Worm (Caenorhabditis elegans) whole organism, young adult: ENCODE data around the gene nep-17.

Experiments
- C17E4.6 ChIP-seq: fragments of 200-800 bp; sonication (Bioruptor generic); IDR thresholded peaks from 2 replicates; pipeline ENCODE4 v1.3.6; 2022; ENCODE audit warnings: missing genetic modification reagents, missing genetic modification characterization, missing compliant biosample characterization
- F23B12.7 ChIP-seq: sonication (generic microtip); optimal IDR thresholded peaks from 2 replicates; lab custom pipeline; 2017; ENCODE audit warnings: missing genetic modification characterization, mild to moderate bottlenecking, missing compliant biosample characterization, antibody characterized with exemption, moderate library complexity; ENCODE audit not compliant: insufficient read depth
- F33H1.4 ChIP-seq: fragments of 200-800 bp; sonication (Bioruptor generic); IDR thresholded peaks from 2 replicates; pipeline ENCODE4 v1.3.6; 2022; ENCODE audit warnings: missing genetic modification reagents, missing genetic modification characterization, missing compliant biosample characterization
- F39B2.1 ChIP-seq: fragments of 200-800 bp; sonication (Bioruptor generic); IDR thresholded peaks from 2 replicates; pipeline ENCODE4 v1.3.6; 2022; ENCODE audit warnings: missing genetic modification reagents, missing genetic modification characterization, missing compliant biosample characterization
- F55B11.4 ChIP-seq: sonication (generic microtip); optimal IDR thresholded peaks from 2 replicates; lab custom pipeline; 2016; ENCODE audit warnings: missing compliant biosample characterization, missing genetic modification characterization, borderline replicate concordance; ENCODE audit not compliant: insufficient read depth
- F57A8.1 ChIP-seq: fragments of 200-800 bp; sonication (Bioruptor generic); optimal IDR thresholded peaks from 2 replicates; lab custom pipeline; 2018; ENCODE audit warnings: mild to moderate bottlenecking, missing genetic modification characterization, moderate library complexity, missing compliant biosample characterization
- Y53F4B.3 ChIP-seq: fragments of 200-800 bp; sonication (Bioruptor generic); IDR thresholded peaks from 2 replicates; pipeline ENCODE4 v1.3.6; 2022; ENCODE audit warnings: missing genetic modification reagents, missing genetic modification characterization, missing compliant biosample characterization
- Y53G8AR.9 ChIP-seq: fragments of 200-800 bp; sonication (Bioruptor generic); conservative IDR thresholded peaks from 2 replicates; pipeline ENCODE4 v1.3.6; 2022; ENCODE audit warnings: missing genetic modification reagents, missing genetic modification characterization, missing compliant biosample characterization
- Y95B8A.8 ChIP-seq: fragments of 200-800 bp; sonication (Bioruptor generic); IDR thresholded peaks from 2 replicates; pipeline ENCODE4 v1.3.6; 2022; ENCODE audit warnings: missing genetic modification reagents, missing genetic modification characterization, missing compliant biosample characterization
- aptf-3 ChIP-seq: fragments of 200-800 bp; sonication (Bioruptor generic); IDR thresholded peaks from 2 replicates; pipeline ENCODE4 v1.3.6; 2022; ENCODE audit warnings: missing genetic modification characterization, missing compliant biosample characterization
- atf-7 ChIP-seq: sonication (generic microtip); optimal IDR thresholded peaks from 2 replicates; lab custom pipeline; 2017; ENCODE audit warnings: mild to moderate bottlenecking, missing genetic modification characterization, missing compliant biosample characterization
- athp-1 ChIP-seq: sonication (generic microtip); optimal IDR thresholded peaks from 2 replicates; lab custom pipeline; 2017; ENCODE audit warnings: mild to moderate bottlenecking, missing genetic modification characterization, missing compliant biosample characterization
- attf-5 ChIP-seq: fragments of 200-800 bp; sonication (Bioruptor generic); optimal IDR thresholded peaks from 2 replicates; lab custom pipeline; 2018; ENCODE audit warnings: mild to moderate bottlenecking, missing genetic modification characterization, missing compliant biosample characterization
- ccch-3 ChIP-seq: fragments of 200-800 bp; sonication (Bioruptor generic); optimal IDR thresholded peaks from 2 replicates; lab custom pipeline; 2018; ENCODE audit warnings: mild to moderate bottlenecking, missing genetic modification characterization, missing compliant biosample characterization
- cebp-1 ChIP-seq, 2 experiments: fragments of 200-800 bp in 1 of 2; sonication (Bioruptor generic) in 1 of 2; sonication (generic microtip) in 1 of 2; IDR thresholded peaks in 1 of 2; optimal IDR thresholded peaks in 1 of 2; 2 replicates each; pipeline versions ENCODE4 v1.3.6 to Lab custom; 2017 to 2022; ENCODE audit warnings: missing compliant biosample characterization in 2 of 2, missing genetic modification characterization in 2 of 2, mild to moderate bottlenecking in 1 of 2, missing genetic modification reagents in 1 of 2, moderate library complexity in 1 of 2
- ceh-100 ChIP-seq: fragments of 200-800 bp; sonication (Bioruptor generic); IDR thresholded peaks from 2 replicates; pipeline ENCODE4 v1.3.6; 2022; ENCODE audit warnings: missing genetic modification reagents, missing genetic modification characterization, missing compliant biosample characterization
- ceh-27 ChIP-seq: fragments of 200-800 bp; sonication (Bioruptor generic); optimal IDR thresholded peaks from 2 replicates; lab custom pipeline; 2018; ENCODE audit warnings: mild to moderate bottlenecking, missing genetic modification characterization, moderate library complexity, missing compliant biosample characterization
- ceh-58 ChIP-seq: fragments of 200-800 bp; sonication (Bioruptor generic); IDR thresholded peaks from 2 replicates; pipeline ENCODE4 v1.3.6; 2022; ENCODE audit warnings: missing genetic modification characterization, missing compliant biosample characterization
- chd-7 ChIP-seq: sonication (generic microtip); optimal IDR thresholded peaks from 2 replicates; lab custom pipeline; 2016; ENCODE audit warnings: mild to moderate bottlenecking, missing genetic modification characterization, moderate library complexity, missing compliant biosample characterization
- efl-1 ChIP-seq: fragments of 150-350 bp; optimal IDR thresholded peaks from 2 replicates; lab custom pipeline; 2014; ENCODE audit warnings: missing biosample characterization, missing genetic modification reagents, missing genetic modification characterization
- egrh-3 ChIP-seq: fragments of 200-800 bp; sonication (Bioruptor generic); IDR thresholded peaks from 2 replicates; pipeline ENCODE4 v1.3.6; 2022; ENCODE audit warnings: missing genetic modification reagents, missing genetic modification characterization, missing compliant biosample characterization
- hmg-20 ChIP-seq: fragments of 200-800 bp; sonication (Bioruptor generic); IDR thresholded peaks from 2 replicates; pipeline ENCODE4 v1.3.6; 2022; ENCODE audit warnings: missing genetic modification reagents, missing genetic modification characterization, missing compliant biosample characterization
- let-526 ChIP-seq: fragments of 200-800 bp; sonication (Bioruptor generic); IDR thresholded peaks from 2 replicates; pipeline ENCODE4 v1.3.6; 2022; ENCODE audit warnings: missing genetic modification reagents, missing genetic modification characterization, missing compliant biosample characterization
- let-607 ChIP-seq, 2 experiments: fragments of 200-800 bp in 1 of 2; sonication (Bioruptor generic) in 1 of 2; sonication (generic microtip) in 1 of 2; optimal IDR thresholded peaks; 2 replicates each; lab custom pipeline; 2016 to 2018; ENCODE audit warnings: mild to moderate bottlenecking in 2 of 2, missing compliant biosample characterization in 2 of 2, missing genetic modification characterization in 2 of 2, moderate library complexity in 2 of 2, missing genotype in 1 of 2
- lin-26 ChIP-seq: fragments of 200-800 bp; sonication (Bioruptor generic); IDR thresholded peaks from 2 replicates; pipeline ENCODE4 v1.3.6; 2022; ENCODE audit warnings: missing genetic modification reagents, missing genetic modification characterization, missing compliant biosample characterization
- lin-35 ChIP-seq, 3 experiments: fragments of 150-350 bp in 2 of 3; sonication (generic microtip) in 1 of 3; optimal IDR thresholded peaks; 2 replicates each; lab custom pipeline; 2014 to 2018; ENCODE audit warnings: missing biosample characterization in 3 of 3, missing genetic modification characterization in 3 of 3, missing genetic modification reagents in 3 of 3
- lin-40 ChIP-seq: sonication (generic microtip); optimal IDR thresholded peaks from 2 replicates; lab custom pipeline; 2016; ENCODE audit warnings: missing genetic modification characterization, mild to moderate bottlenecking, missing compliant biosample characterization, missing genotype, missing genetic modification reagents
- lsl-1 ChIP-seq: fragments of 200-800 bp; sonication (Bioruptor generic); optimal IDR thresholded peaks from 2 replicates; lab custom pipeline; 2018; ENCODE audit warnings: mild to moderate bottlenecking, missing genetic modification characterization, moderate library complexity, missing compliant biosample characterization
- nfyb-1 ChIP-seq: fragments of 200-800 bp; sonication (Bioruptor generic); IDR thresholded peaks from 2 replicates; pipeline ENCODE4 v1.3.6; 2022; ENCODE audit warnings: missing genetic modification reagents, missing genetic modification characterization, missing compliant biosample characterization
- nhr-90 ChIP-seq: sonication (generic microtip); optimal IDR thresholded peaks from 2 replicates; lab custom pipeline; 2016; ENCODE audit warnings: missing genotype, mild to moderate bottlenecking, missing genetic modification characterization, missing compliant biosample characterization
- pbrm-1 ChIP-seq: fragments of 200-800 bp; sonication (Bioruptor generic); IDR thresholded peaks from 2 replicates; pipeline ENCODE4 v1.3.6; 2022; ENCODE audit warnings: missing genetic modification reagents, missing genetic modification characterization, missing compliant biosample characterization
- rcor-1 ChIP-seq: fragments of 200-800 bp; sonication (Bioruptor generic); IDR thresholded peaks from 2 replicates; pipeline ENCODE4 v1.3.6; 2022; ENCODE audit warnings: missing genetic modification reagents, missing genetic modification characterization, missing compliant biosample characterization
- rpc-1 ChIP-seq, 2 experiments: fragments of 150-350 bp in 1 of 2; sonication (generic microtip) in 1 of 2; optimal IDR thresholded peaks; 2 replicates each; lab custom pipeline; 2014 to 2018; ENCODE audit warnings: missing biosample characterization in 1 of 2, missing genetic modification characterization in 1 of 2, missing genetic modification reagents in 1 of 2, missing genotype in 1 of 2
- snpc-1.1 ChIP-seq: sonication (generic microtip); optimal IDR thresholded peaks from 2 replicates; lab custom pipeline; 2017; ENCODE audit warnings: missing genetic modification characterization, mild to moderate bottlenecking, missing compliant biosample characterization, antibody characterized with exemption, moderate library complexity, missing genotype, missing genetic modification reagents; ENCODE audit not compliant: insufficient read depth
- snpc-3.4 ChIP-seq: sonication (generic microtip); optimal IDR thresholded peaks from 2 replicates; lab custom pipeline; 2017; ENCODE audit warnings: missing genetic modification characterization, mild to moderate bottlenecking, missing compliant biosample characterization, antibody characterized with exemption, moderate library complexity, missing genotype, missing genetic modification reagents
- snpc-4 ChIP-seq, 5 experiments: fragments of 150-350 bp in 1 of 5; sonication (generic microtip) in 4 of 5; optimal IDR thresholded peaks; 2 replicates each; lab custom pipeline; 2014 to 2018; ENCODE audit warnings: missing genetic modification characterization in 5 of 5, missing biosample characterization in 3 of 5, antibody characterized with exemption in 2 of 5, mild to moderate bottlenecking in 2 of 5, missing compliant biosample characterization in 2 of 5, missing genotype in 2 of 5, moderate library complexity in 2 of 5, missing genetic modification reagents in 1 of 5
- somi-1 ChIP-seq: fragments of 200-800 bp; sonication (Bioruptor generic); optimal IDR thresholded peaks from 2 replicates; lab custom pipeline; 2018; ENCODE audit warnings: mild to moderate bottlenecking, missing genetic modification characterization, missing compliant biosample characterization
- sptf-2 ChIP-seq: fragments of 200-800 bp; sonication (Bioruptor generic); optimal IDR thresholded peaks from 2 replicates; lab custom pipeline; 2018; ENCODE audit warnings: mild to moderate bottlenecking, missing genetic modification characterization, missing compliant biosample characterization
- tbp1 ChIP-seq: fragments of 200-800 bp; sonication (Bioruptor generic); optimal IDR thresholded peaks from 2 replicates; lab custom pipeline; 2018; ENCODE audit warnings: mild to moderate bottlenecking, missing genetic modification characterization, missing compliant biosample characterization
- tbx-9 ChIP-seq: sonication (generic microtip); optimal IDR thresholded peaks from 2 replicates; lab custom pipeline; 2016; ENCODE audit warnings: borderline replicate concordance, missing genetic modification characterization, inconsistent platforms, missing compliant biosample characterization
- xnd-1 ChIP-seq: sonication (generic microtip); optimal IDR thresholded peaks from 2 replicates; lab custom pipeline; 2016; ENCODE audit warnings: missing genotype, missing genetic modification reagents, missing genetic modification characterization, missing compliant biosample characterization
- zfh-2 ChIP-seq: fragments of 200-800 bp; sonication (Bioruptor generic); conservative IDR thresholded peaks from 2 replicates; pipeline ENCODE4 v1.3.6; 2022; ENCODE audit warnings: missing genetic modification reagents, missing genetic modification characterization, missing compliant biosample characterization
- zim-3 ChIP-seq: sonication (generic microtip); optimal IDR thresholded peaks from 2 replicates; lab custom pipeline; 2017; ENCODE audit warnings: mild to moderate bottlenecking, missing genetic modification characterization, moderate library complexity, missing compliant biosample characterization
- ztf-28 ChIP-seq: fragments of 200-800 bp; sonication (Bioruptor generic); IDR thresholded peaks from 2 replicates; pipeline ENCODE4 v1.3.6; 2022; ENCODE audit warnings: missing genetic modification reagents, missing genetic modification characterization, missing compliant biosample characterization
- ztf-3 ChIP-seq: fragments of 200-800 bp; sonication (Bioruptor generic); optimal IDR thresholded peaks from 2 replicates; lab custom pipeline; 2018; ENCODE audit warnings: mild to moderate bottlenecking, missing genetic modification characterization, missing compliant biosample characterization

The nep-17 gene

ce11 chrII:13521977-13522404 is 14.4 kb downstream of the nep-17 start (continued):
- TF ChIP-seq Y53F4B.3 (0 out of 2 replicates have a peak, but pooled peaks have one; percentile 15), rcor-1 (GFP tag; lab: Robert Waterston, UW) (peak; percentile 78), ceh-58 (GFP tag; lab: Robert Waterston, UW) (no peak), tbp1 (GFP tag; lab: Kevin White, UChicago) (peak; percentile 76), snpc-4 (GFP tag; optimal IDR thresholded peaks at IDR 0.05; lab: Kevin White, UChicago) (peak; percentile 97), snpc-4 (tag; optimal IDR thresholded peaks at IDR 0.05; lab: Kevin White, UChicago) (peak; percentile 94 to 98 (median 96)), let-526 (GFP tag; lab: Robert Waterston, UW) (0 out of 2 replicates have a peak, but pooled peaks have one; percentile 42), let-607 (tag; optimal IDR thresholded peaks at IDR 0.05; lab: Kevin White, UChicago) (no peak), Y95B8A.8 (GFP tag; lab: Robert Waterston, UW) (peak; percentile 64; the same call in 1 of the 2 replicates), sptf-2 (GFP tag; lab: Kevin White, UChicago) (no peak), pbrm-1 (GFP tag; lab: Robert Waterston, UW) (peak; percentile 94), athp-1 (tag; lab: Kevin White, UChicago) (no peak), atf-7 (tag; lab: Kevin White, UChicago) (no peak), nhr-90 (tag; lab: Kevin White, UChicago) (no peak), hmg-20 (GFP tag; lab: Robert Waterston, UW) (0 out of 2 replicates have a peak, but pooled peaks have one; percentile 41), ceh-27 (peak; percentile 26), cebp-1 (GFP tag; IDR thresholded peaks at IDR 0.05; lab: Robert Waterston, UW) (no peak), cebp-1 (tag; optimal IDR thresholded peaks at IDR 0.05; lab: Kevin White, UChicago) (peak; percentile 22), ccch-3 (no peak), efl-1 (GFP tag; lab: Kevin White, UChicago) (peak; percentile 30), F57A8.1 (GFP tag; lab: Kevin White, UChicago) (no peak), snpc-1.1 (tag; lab: Kevin White, UChicago) (peak; percentile 98), xnd-1 (tag; lab: Kevin White, UChicago) (peak; percentile 58), Y53G8AR.9 (GFP tag; lab: Robert Waterston, UW) (no peak), egrh-3 (GFP tag; lab: Robert Waterston, UW) (no peak; the same call in none of the 2 replicates), rpc-1 (optimal IDR thresholded peaks at IDR 0.05; lab: Kevin White, UChicago) (no peak), rpc-1 (tag; optimal IDR thresholded peaks at IDR 0.05; lab: Kevin White, UChicago) (no peak), aptf-3 (GFP tag; lab: Robert Waterston, UW) (no peak), lin-40 (no peak), ztf-28 (GFP tag; lab: Robert Waterston, UW) (no peak), F33H1.4 (peak; percentile 60), chd-7 (tag; lab: Kevin White, UChicago) (no peak), attf-5 (GFP tag; lab: Kevin White, UChicago) (no peak), lin-35 (GFP tag; optimal IDR thresholded peaks at IDR 0.05; lab: Kevin White, UChicago) (no peak), F39B2.1 (no peak), lin-26 (peak; percentile 83), F23B12.7 (no peak), lsl-1 (GFP tag; lab: Kevin White, UChicago) (peak; percentile 76), ceh-100 (GFP tag; lab: Robert Waterston, UW) (peak; percentile 54), C17E4.6 (no peak), snpc-3.4 (tag; lab: Kevin White, UChicago) (peak; percentile 97), zim-3 (tag; lab: Kevin White, UChicago) (no peak), nfyb-1 (GFP tag; lab: Robert Waterston, UW) (no peak; the same call in 1 of the 2 replicates), somi-1 (GFP tag; lab: Kevin White, UChicago) (no peak), ztf-3 (GFP tag; lab: Kevin White, UChicago) (no peak), F55B11.4 (tag; lab: Kevin White, UChicago) (no peak), tbx-9 (no peak), zfh-2 (GFP tag; lab: Robert Waterston, UW) (0 out of 2 replicates have a peak, but pooled peaks have one; percentile 12)
